Worm (Caenorhabditis elegans) whole organism, L4 larva: ENCODE data around the gene nhr-275.

Experiments used
- Y48G9A.11 ChIP-seq: fragments of 200-800 bp; sonication (Bioruptor generic); IDR thresholded peaks from 2 replicates; pipeline ENCODE4 v1.3.6; 2022; ENCODE audit warnings: missing genetic modification reagents, missing genetic modification characterization, missing compliant biosample characterization
- ZK337.2 ChIP-seq: fragments of 200-800 bp; sonication (Bioruptor generic); IDR thresholded peaks from 2 replicates; pipeline ENCODE4 v1.3.6; 2022; ENCODE audit warnings: missing genetic modification reagents, missing genetic modification characterization, missing compliant biosample characterization
- aha-1 ChIP-seq: fragments of 150-350 bp; peaks from one replicate; lab custom pipeline; 2014; ENCODE audit warnings: missing biosample characterization, missing genetic modification characterization
- aly-2 ChIP-seq: sonication (generic microtip); optimal IDR thresholded peaks from 2 replicates; lab custom pipeline; 2018; ENCODE audit warnings: missing biosample characterization, missing genetic modification characterization
- attf-4 ChIP-seq: sonication (generic microtip); optimal IDR thresholded peaks from 3 replicates; lab custom pipeline; 2017; ENCODE audit warnings: missing biosample characterization, missing genetic modification characterization
- ceh-62 ChIP-seq: sonication (generic microtip); optimal IDR thresholded peaks from 2 replicates; lab custom pipeline; 2017; ENCODE audit warnings: missing biosample characterization, missing genetic modification characterization
- ceh-82 ChIP-seq: sonication (generic microtip); optimal IDR thresholded peaks from 2 replicates; lab custom pipeline; 2017; ENCODE audit warnings: missing biosample characterization, missing genetic modification characterization
- dmd-6 ChIP-seq: fragments of 200-800 bp; sonication (Bioruptor generic); IDR thresholded peaks from 2 replicates; pipeline ENCODE4 v1.3.6; 2022; ENCODE audit warnings: missing genetic modification reagents, missing genetic modification characterization, missing compliant biosample characterization
- dve-1 ChIP-seq: sonication (generic microtip); optimal IDR thresholded peaks from 2 replicates; lab custom pipeline; 2017; ENCODE audit warnings: antibody characterized with exemption, mild to moderate bottlenecking, missing genetic modification characterization, missing compliant biosample characterization; ENCODE audit not compliant: insufficient read depth
- fkh-10 ChIP-seq: fragments of 150-350 bp; optimal IDR thresholded peaks from 2 replicates; lab custom pipeline; 2014; ENCODE audit warnings: missing biosample characterization, missing genetic modification reagents, missing genetic modification characterization
- hlh-11 ChIP-seq: fragments of 200-800 bp; sonication (Bioruptor generic); optimal IDR thresholded peaks from 2 replicates; lab custom pipeline; 2018; ENCODE audit warnings: mild to moderate bottlenecking, missing genetic modification characterization, missing compliant biosample characterization
- hlh-30 ChIP-seq: sonication (generic microtip); optimal IDR thresholded peaks from 2 replicates; lab custom pipeline; 2017; ENCODE audit warnings: antibody characterized with exemption, mild to moderate bottlenecking, missing genetic modification characterization, missing compliant biosample characterization; ENCODE audit not compliant: insufficient read depth
- lim-7 ChIP-seq: fragments of 200-800 bp; sonication (Bioruptor generic); IDR thresholded peaks from 2 replicates; pipeline ENCODE4 v1.3.6; 2022; ENCODE audit warnings: missing genetic modification characterization, missing compliant biosample characterization
- lin-13 ChIP-seq: fragments of 150-350 bp; optimal IDR thresholded peaks from 2 replicates; lab custom pipeline; 2014; ENCODE audit warnings: missing biosample characterization, missing genetic modification reagents, missing genetic modification characterization
- lir-3 ChIP-seq: sonication (generic microtip); optimal IDR thresholded peaks from 2 replicates; lab custom pipeline; 2016; ENCODE audit warnings: mild to moderate bottlenecking, missing genetic modification characterization, missing compliant biosample characterization
- mdl-1 ChIP-seq, 2 experiments: fragments of 150-350 bp in 1 of 2; sonication (generic microtip) in 1 of 2; optimal IDR thresholded peaks; 2 replicates each; lab custom pipeline; 2014 to 2017; ENCODE audit warnings: missing biosample characterization in 2 of 2, missing genetic modification characterization in 2 of 2
- mes-2 ChIP-seq: sonication (generic microtip); optimal IDR thresholded peaks from 2 replicates; lab custom pipeline; 2016; ENCODE audit warnings: missing genotype, mild to moderate bottlenecking, missing genetic modification characterization, missing compliant biosample characterization; ENCODE audit not compliant: poor library complexity, severe bottlenecking
- mxl-3 ChIP-seq: fragments of 200-800 bp; sonication (Bioruptor generic); optimal IDR thresholded peaks from 2 replicates; lab custom pipeline; 2018; ENCODE audit warnings: mild to moderate bottlenecking, missing genetic modification characterization, missing compliant biosample characterization
- nhr-28 ChIP-seq: fragments of 150-350 bp; optimal IDR thresholded peaks from 2 replicates; lab custom pipeline; 2014; ENCODE audit warnings: missing biosample characterization, missing genetic modification characterization
- nhr-41 ChIP-seq: fragments of 200-800 bp; sonication (Bioruptor generic); IDR thresholded peaks from 2 replicates; pipeline ENCODE4 v1.3.6; 2022; ENCODE audit warnings: missing genetic modification reagents, missing genetic modification characterization, missing compliant biosample characterization
- nhr-77 ChIP-seq: fragments of 150-350 bp; optimal IDR thresholded peaks from 2 replicates; lab custom pipeline; 2014; ENCODE audit warnings: missing biosample characterization, missing genetic modification characterization
- pqm-1 ChIP-seq: sonication (generic microtip); optimal IDR thresholded peaks from 2 replicates; lab custom pipeline; 2017; ENCODE audit warnings: missing biosample characterization, missing genetic modification characterization
- tra-1 ChIP-seq: fragments of 200-800 bp; sonication (Bioruptor generic); IDR thresholded peaks from 2 replicates; pipeline ENCODE4 v1.3.6; 2022; ENCODE audit warnings: missing genetic modification reagents, missing genetic modification characterization, missing compliant biosample characterization
- unc-130 ChIP-seq: sonication (generic microtip); optimal IDR thresholded peaks from 2 replicates; lab custom pipeline; 2016; ENCODE audit warnings: missing genetic modification reagents, missing genetic modification characterization, missing compliant biosample characterization
- unc-62 ChIP-seq, 3 experiments: fragments of 150-350 bp in 1 of 3; sonication (generic microtip); optimal IDR thresholded peaks in 2 of 3; peaks in 1 of 3; 1 replicate in 1 of 3; 2 replicates in 2 of 3; lab custom pipeline; 2014 to 2017; ENCODE audit warnings: missing biosample characterization in 3 of 3, missing genetic modification characterization in 3 of 3, missing genetic modification reagents in 3 of 3, missing genotype in 1 of 3
- vab-7 ChIP-seq: fragments of 200-800 bp; sonication (Bioruptor generic); IDR thresholded peaks from 2 replicates; pipeline ENCODE4 v1.3.6; 2022; ENCODE audit warnings: missing genetic modification reagents, missing genetic modification characterization, missing compliant biosample characterization
- zfp-3 ChIP-seq: fragments of 200-800 bp; sonication (Bioruptor generic); conservative IDR thresholded peaks from 2 replicates; pipeline ENCODE4 v1.3.6; 2022; ENCODE audit warnings: missing genetic modification reagents, missing genetic modification characterization, missing compliant biosample characterization
- zip-2 ChIP-seq: fragments of 150-350 bp; optimal IDR thresholded peaks from 2 replicates; lab custom pipeline; 2014; ENCODE audit warnings: missing biosample characterization, missing genetic modification characterization

nhr-275 gene

ce11 chrV:2281499-2281898 lies 14.6 kb upstream of the nhr-275 start, which contains the start of gene nhr-228 (continued):
- no peak for TF ChIP-seq vab-7 (GFP tag; lab: Robert Waterston, UW)

ce11 chrV:2278543-2278942 lies 11.7 kb upstream of the nhr-275 start, which contains the start of gene fbxa-137:
Gene fbxa-137 (plus strand): TSS chrV:2278816.
- TF ChIP-seq attf-4 (no peak), unc-62 (GFP tag; optimal IDR thresholded peaks at IDR 0.05 in 1 of 2; lab: Kevin White, UChicago) (peak in 1 of 2 experiments; percentile 69), unc-62 (tag; optimal IDR thresholded peaks at IDR 0.05; lab: Kevin White, UChicago) (no peak)

ce11 chrV:2278052-2278451 lies 11.2 kb upstream of the nhr-275 start, which contains the start of gene nhr-59:
Gene nhr-59 (minus strand): TSS chrV:2278265.
- TF ChIP-seq nhr-28 (tag; lab: Kevin White, UChicago) (peak; percentile 88), lim-7 (GFP tag; lab: Robert Waterston, UW) (no peak), dmd-6 (GFP tag; lab: Robert Waterston, UW) (peak; percentile 26; the same call in 1 of the 2 replicates), hlh-30 (peak; percentile 81), ZK337.2 (GFP tag; lab: Robert Waterston, UW) (no peak), mes-2 (peak; percentile 7), mdl-1 (tag; optimal IDR thresholded peaks at IDR 0.05; lab: Kevin White, UChicago) (peak in 1 of 2 experiments; percentile 9), aha-1 (tag; lab: Kevin White, UChicago) (peak; percentile 23), hlh-11 (peak; percentile 42), pqm-1 (tag; lab: Kevin White, UChicago) (peak; percentile 17)

- TF ChIP-seq lin-13, result peak; percentile 26
- TF ChIP-seq dve-1 (tag; lab: Kevin White, UChicago), result peak; percentile 3
- TF ChIP-seq Y48G9A.11, result 0 out of 2 replicates have a peak, but pooled peaks have one; percentile 43
- TF ChIP-seq hlh-30, result peak; percentile 34
- no peak for TF ChIP-seq zip-2
Observed at ce11 chrV:2277260-2277659, 10.4 kb upstream of the nhr-275 start.

DNA sequence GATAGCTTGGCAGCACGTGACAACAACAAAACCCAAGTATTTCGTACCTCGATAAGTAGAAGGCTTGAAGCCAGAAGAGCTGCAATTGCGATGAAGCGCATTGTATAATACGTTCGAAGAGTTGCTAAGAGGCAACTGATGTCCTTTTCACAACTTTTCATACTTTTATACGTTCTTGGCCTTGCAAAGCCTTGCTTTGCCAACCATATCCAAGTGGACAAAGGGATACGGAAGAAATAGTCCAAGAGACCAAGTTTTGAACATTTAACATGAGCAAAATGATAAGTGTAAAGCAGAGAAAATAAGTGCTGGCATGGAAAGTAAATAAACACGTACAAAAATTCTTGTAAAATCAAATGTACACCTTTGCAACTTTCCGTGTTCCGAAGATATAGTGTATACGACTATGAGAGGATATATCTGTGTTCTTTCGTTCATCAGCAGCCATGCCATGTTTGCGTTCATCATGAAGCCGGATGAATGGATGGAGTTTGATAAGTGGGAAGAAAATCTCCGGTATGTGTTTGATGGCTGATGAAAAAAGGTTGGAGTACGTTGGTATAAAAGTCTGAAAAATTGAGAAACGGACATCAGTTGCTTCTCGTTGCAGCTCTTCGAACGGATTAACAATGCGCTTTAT lies 7.5 kb upstream of the nhr-275 start, which contains the start of the genes Y5H2A.4 and abu-4:
Gene Y5H2A.4 (minus strand): TSS at position 101 of the 640 bp plus-strand sequence.
Gene abu-4 (plus strand): TSS at position 590 of the 640 bp plus-strand sequence.
- TF ChIP-seq unc-62 (GFP tag; optimal IDR thresholded peaks at IDR 0.05 in 1 of 2; lab: Kevin White, UChicago), result peak in 1 of 2 experiments; percentile 86
- TF ChIP-seq unc-62 (tag; optimal IDR thresholded peaks at IDR 0.05; lab: Kevin White, UChicago), result no peak
- no peak for TF ChIP-seq pqm-1 (tag; lab: Kevin White, UChicago)
- no peak for TF ChIP-seq aly-2
- TF ChIP-seq, all 104 proteins: peak for 1

- TF ChIP-seq ceh-82 (tag; lab: Kevin White, UChicago) (no peak), zfp-3 (GFP tag; lab: Robert Waterston, UW) (no peak), mxl-3 (GFP tag; lab: Kevin White, UChicago) (no peak), lir-3 (tag; lab: Kevin White, UChicago) (no peak), ceh-62 (tag; lab: Kevin White, UChicago) (no peak), tra-1 (no peak), dve-1 (tag; lab: Kevin White, UChicago) (no peak), nhr-41 (GFP tag; lab: Robert Waterston, UW) (no peak), nhr-77 (no peak), unc-130 (no peak), fkh-10 (GFP tag; lab: Kevin White, UChicago) (no peak)
- TF ChIP-seq, all 104 proteins: peak for 0
Observed at ce11 chrV:2271750-2272149, 4.9 kb upstream of the nhr-275 start, which contains the start of gene Y5H2A.1. Gene Y5H2A.1 (minus strand): TSS chrV:2271850.
